Fruit fly (Drosophila melanogaster) whole organism, adult: Measurements from ENCODE around the gene smal.

Experiments used
- CG12768 ChIP-seq: fragments of 200-800 bp; sonication (Bioruptor generic); optimal IDR thresholded peaks from 2 replicates; lab custom pipeline; 2017; ENCODE audit warnings: missing biosample characterization, missing genetic modification characterization, mild to moderate bottlenecking, moderate library complexity, missing genetic modification reagents
- CG1620 ChIP-seq: fragments of 200-800 bp; sonication (Bioruptor generic); optimal IDR thresholded peaks from 2 replicates; lab custom pipeline; 2016; ENCODE audit warnings: missing biosample characterization, missing genetic modification characterization
- CG33017 ChIP-seq: fragments of 200-800 bp; sonication (Bioruptor generic); optimal IDR thresholded peaks from 2 replicates; lab custom pipeline; 2018; ENCODE audit warnings: missing biosample characterization, mild to moderate bottlenecking, missing genetic modification characterization, moderate library complexity
- CG5204 ChIP-seq: fragments of 200-800 bp; sonication (Bioruptor generic); optimal IDR thresholded peaks from 2 replicates; lab custom pipeline; 2016; ENCODE audit warnings: missing biosample characterization, missing genetic modification characterization
- CG7045 ChIP-seq: fragments of 200-800 bp; sonication (Bioruptor generic); optimal IDR thresholded peaks from 2 replicates; lab custom pipeline; 2017; ENCODE audit warnings: missing biosample characterization, mild to moderate bottlenecking, missing genetic modification characterization
- CG7101 ChIP-seq: fragments of 200-800 bp; sonication (Bioruptor generic); optimal IDR thresholded peaks from 2 replicates; lab custom pipeline; 2018; ENCODE audit warnings: missing biosample characterization, mild to moderate bottlenecking, missing genetic modification characterization, moderate library complexity
- Clk ChIP-seq: fragments of 200-800 bp; sonication (Bioruptor generic); optimal IDR thresholded peaks from 2 replicates; lab custom pipeline; 2017; ENCODE audit warnings: missing biosample characterization, missing genetic modification characterization
- cic ChIP-seq: fragments of 200-800 bp; sonication (Bioruptor generic); optimal IDR thresholded peaks from 2 replicates; lab custom pipeline; 2017; ENCODE audit warnings: missing biosample characterization, mild to moderate bottlenecking, missing genetic modification characterization, moderate library complexity
- cnc ChIP-seq, 2 experiments: fragments of >200 bp; optimal IDR thresholded peaks; 2 replicates each; lab custom pipeline; 2017
- pad ChIP-seq: fragments of 200-800 bp; sonication (Bioruptor generic); optimal IDR thresholded peaks from 3 replicates; lab custom pipeline; 2017; ENCODE audit warnings: missing biosample characterization, missing genetic modification characterization, mild to moderate bottlenecking, moderate library complexity, missing genetic modification reagents
- toe ChIP-seq: fragments of 200-800 bp; sonication (Bioruptor generic); optimal IDR thresholded peaks from 2 replicates; lab custom pipeline; 2016; ENCODE audit warnings: missing biosample characterization, missing genetic modification characterization

Gene smal

DNA sequence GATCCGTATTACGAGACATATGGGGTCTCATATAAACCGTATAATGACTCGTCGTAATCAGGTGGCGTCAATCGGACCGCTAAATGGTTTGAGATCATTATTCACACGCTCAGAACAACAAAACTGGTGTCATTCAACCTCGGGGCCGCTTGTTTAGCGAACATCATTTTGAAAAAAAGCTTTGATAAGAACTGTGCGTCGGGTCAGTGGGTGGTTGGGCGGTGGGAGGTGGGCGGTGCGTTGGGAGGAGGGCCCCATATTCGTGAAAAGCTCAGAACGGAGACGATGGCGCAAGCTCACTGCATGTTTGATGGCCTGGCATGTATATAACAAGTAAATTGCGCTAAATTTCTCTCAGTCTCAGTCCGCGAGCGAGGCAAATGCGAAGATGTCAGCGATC, 76.6 kb downstream of the smal start, which contains the start of gene AANATL2:
Gene AANATL2 (plus strand): TSS at position 372 of the 400 bp plus-strand sequence.
- TF ChIP-seq CG12768 (GFP tag; lab: Kevin White, UChicago) (no peak), pad (GFP tag; lab: Kevin White, UChicago) (peak; percentile 38), CG33017 (tag; lab: Kevin White, UChicago) (no peak), CG7101 (tag; lab: Kevin White, UChicago) (no peak), toe (GFP tag; lab: Kevin White, UChicago) (no peak)

dm6 chr2L:6259629-6260028, 80.7 kb downstream of the smal start:
- TF ChIP-seq CG33017 (tag; lab: Kevin White, UChicago), result no peak
- TF ChIP-seq CG5204 (GFP tag; lab: Kevin White, UChicago), result no peak
- no peak for TF ChIP-seq CG1620
- no peak for TF ChIP-seq toe (GFP tag; lab: Kevin White, UChicago)
- TF ChIP-seq cnc (optimal IDR thresholded peaks at IDR 0.05; lab: Kevin White, UChicago), result no peak
- no peak for TF ChIP-seq cic
- TF ChIP-seq Clk (GFP tag; lab: Kevin White, UChicago), result no peak
- no peak for TF ChIP-seq CG7045 (GFP tag; lab: Kevin White, UChicago)
